Worm (Caenorhabditis elegans) whole organism, L3 larva: ENCODE measurements around the gene srw-7.

Experiments used
- egl-27 ChIP-seq: sonication (generic microtip); optimal IDR thresholded peaks from 4 replicates; lab custom pipeline; 2017; ENCODE audit warnings: missing biosample characterization, missing genetic modification reagents, missing genetic modification characterization
- egl-5 ChIP-seq: fragments of 150-350 bp; optimal IDR thresholded peaks from 2 replicates; lab custom pipeline; 2017; ENCODE audit warnings: missing biosample characterization, missing genetic modification reagents, missing genetic modification characterization, inconsistent platforms
- elt-1 ChIP-seq: fragments of 150-350 bp; optimal IDR thresholded peaks from 2 replicates; lab custom pipeline; 2014; ENCODE audit warnings: missing biosample characterization, missing genetic modification characterization
- elt-3 ChIP-seq, 3 experiments: fragments of 150-350 bp in 1 of 3; sonication (generic microtip) in 2 of 3; optimal IDR thresholded peaks; 2 replicates in 2 of 3; 4 replicates in 1 of 3; lab custom pipeline; 2014 to 2017; ENCODE audit warnings: missing biosample characterization in 3 of 3, missing genetic modification characterization in 3 of 3
- mdl-1 ChIP-seq: fragments of 150-350 bp; optimal IDR thresholded peaks from 2 replicates; lab custom pipeline; 2014; ENCODE audit warnings: missing biosample characterization, missing genetic modification characterization
- nhr-12 ChIP-seq: fragments of 150-350 bp; optimal IDR thresholded peaks from 2 replicates; lab custom pipeline; 2014; ENCODE audit warnings: missing biosample characterization, missing genetic modification characterization
- nhr-28 ChIP-seq: fragments of 150-350 bp; optimal IDR thresholded peaks from 2 replicates; lab custom pipeline; 2014; ENCODE audit warnings: missing biosample characterization, missing genetic modification characterization
- pqm-1 ChIP-seq: fragments of 150-350 bp; optimal IDR thresholded peaks from 2 replicates; lab custom pipeline; 2017; ENCODE audit warnings: missing biosample characterization, missing genetic modification characterization, inconsistent platforms
- unc-39 ChIP-seq: sonication (generic microtip); optimal IDR thresholded peaks from 4 replicates; lab custom pipeline; 2017; ENCODE audit warnings: missing biosample characterization, missing genetic modification characterization
- unc-62 ChIP-seq: fragments of 150-350 bp; sonication (generic microtip); optimal IDR thresholded peaks from 4 replicates; lab custom pipeline; 2014; ENCODE audit warnings: missing biosample characterization, missing genetic modification reagents, missing genetic modification characterization
- ztf-4 ChIP-seq: fragments of 150-350 bp; optimal IDR thresholded peaks from 2 replicates; lab custom pipeline; 2014; ENCODE audit warnings: missing biosample characterization, missing genetic modification characterization

- TF ChIP-seq unc-39, result no peak
- TF ChIP-seq pqm-1 (tag; lab: Kevin White, UChicago), result no peak
- no peak for TF ChIP-seq elt-1 (tag; lab: Kevin White, UChicago)
- TF ChIP-seq mdl-1 (tag; lab: Kevin White, UChicago), result no peak
- TF ChIP-seq unc-62 (GFP tag; lab: Kevin White, UChicago), result no peak
- TF ChIP-seq nhr-28 (tag; lab: Kevin White, UChicago), result no peak
- no peak for TF ChIP-seq elt-3 (tag; optimal IDR thresholded peaks at IDR 0.05; lab: Kevin White, UChicago)
- TF ChIP-seq egl-5 (tag; lab: Kevin White, UChicago), result no peak
- TF ChIP-seq egl-27 (tag; lab: Kevin White, UChicago), result no peak
- no peak for TF ChIP-seq ztf-4
- no peak for TF ChIP-seq nhr-12 (tag; lab: Kevin White, UChicago)
Measured at ce11 chrV:3799737-3800136, 6.3 kb upstream of the srw-7 start.
